Fruit fly (Drosophila melanogaster): ENCODE data around the gene CG13786.

CG13786 gene

dm6 chr2L:7277562-7278255 lies 24.9 kb upstream of the CG13786 start (continued):
- no peak for TF ChIP-seq CG17186 (GFP tag; optimal IDR thresholded peaks at IDR 0.05)
- peak; percentile 16 for TF ChIP-seq Med (GFP tag)
- no peak for TF ChIP-seq CG6854 (GFP tag; optimal IDR thresholded peaks at IDR 0.05)
- no peak for TF ChIP-seq lab (GFP tag; optimal IDR thresholded peaks at IDR 0.05)
- no peak for TF ChIP-seq prd (optimal IDR thresholded peaks at IDR 0.05)
- peak; percentile 57; the same call in 1 of the 3 replicates for TF ChIP-seq prd (GFP tag; IDR thresholded peaks at IDR 0.05)
- TF ChIP-seq CG17328 (GFP tag; IDR thresholded peaks at IDR 0.05) = no peak
- TF ChIP-seq CG13296 (GFP tag; optimal IDR thresholded peaks at IDR 0.05) = no peak
- no peak for TF ChIP-seq Dek (tag; optimal IDR thresholded peaks at IDR 0.05)
- TF ChIP-seq lov (optimal IDR thresholded peaks at IDR 0.05) = no peak
- no peak for TF ChIP-seq lov (GFP tag; IDR thresholded peaks at IDR 0.05)
- TF ChIP-seq CG17361 (GFP tag; IDR thresholded peaks at IDR 0.05) = 0 out of 3 replicates have a peak, but pooled peaks have one; percentile 30
- TF ChIP-seq gcm (GFP tag; optimal IDR thresholded peaks at IDR 0.05) = no peak
- TF ChIP-seq CG10209 (GFP tag; optimal IDR thresholded peaks at IDR 0.05) = no peak
- no peak for TF ChIP-seq CG7839 (tag; optimal IDR thresholded peaks at IDR 0.05)
- no peak for TF ChIP-seq ase (GFP tag; IDR thresholded peaks at IDR 0.05)
- TF ChIP-seq CG10431 (GFP tag; optimal IDR thresholded peaks at IDR 0.05) = no peak
- TF ChIP-seq Rx (GFP tag; IDR thresholded peaks at IDR 0.05) = no peak
- TF ChIP-seq CG12104 (GFP tag; optimal IDR thresholded peaks at IDR 0.05) = no peak
- TF ChIP-seq CG11723 (GFP tag; optimal IDR thresholded peaks at IDR 0.05) = no peak
- TF ChIP-seq tll (GFP tag; optimal IDR thresholded peaks at IDR 0.05) = peak in 1 of 2 experiments; percentile 35
- no peak for TF ChIP-seq CG11560 (tag; IDR thresholded peaks at IDR 0.05)
- TF ChIP-seq CoRest (tag; optimal IDR thresholded peaks at IDR 0.05) = no peak
- no peak for TF ChIP-seq CG15514 (GFP tag; optimal IDR thresholded peaks at IDR 0.05)
- TF ChIP-seq tio (GFP tag; optimal IDR thresholded peaks at IDR 0.05) = peak; percentile 5
- no peak for TF ChIP-seq CG11247 (GFP tag; IDR thresholded peaks at IDR 0.05)
- TF ChIP-seq CG15601 (tag; optimal IDR thresholded peaks at IDR 0.05) = peak; percentile 53
- no peak for TF ChIP-seq tin (GFP tag; optimal IDR thresholded peaks at IDR 0.05)
- TF ChIP-seq CG9797 (GFP tag; optimal IDR thresholded peaks at IDR 0.05) = no peak
- no peak for TF ChIP-seq CG34422 (GFP tag; IDR thresholded peaks at IDR 0.05)
- no peak for TF ChIP-seq croc (GFP tag; conservative IDR thresholded peaks at IDR 0.05)
- no peak for TF ChIP-seq CG9215 (GFP tag; IDR thresholded peaks at IDR 0.05)
- no peak for TF ChIP-seq tup (GFP tag; optimal IDR thresholded peaks at IDR 0.05)
- no peak for TF ChIP-seq Dfd (GFP tag; optimal IDR thresholded peaks at IDR 0.05)
- TF ChIP-seq cad (GFP tag; optimal IDR thresholded peaks at IDR 0.05) = no peak
- no peak for TF ChIP-seq D19B (GFP tag; optimal IDR thresholded peaks at IDR 0.05)

dm6 chr2L:7277017-7277416 lies 24.2 kb upstream of the CG13786 start, which contains the start of gene Wnt4:
TSS of gene Wnt4 (minus strand) at chr2L:7277171.
- TF ChIP-seq CG3726 (GFP tag; IDR thresholded peaks at IDR 0.05) (no peak), hb (GFP tag; IDR thresholded peaks at IDR 0.05; ENCODE audit: partially characterized antibody) (no peak), cg (GFP tag; optimal IDR thresholded peaks at IDR 0.05) (no peak), CG7556 (GFP tag; optimal IDR thresholded peaks at IDR 0.05) (no peak), CG17361 (GFP tag; IDR thresholded peaks at IDR 0.05) (no peak), CG17829 (tag; optimal IDR thresholded peaks at IDR 0.05) (peak; percentile 0), cad (GFP tag; optimal IDR thresholded peaks at IDR 0.05) (no peak), NK7.1 (GFP tag; optimal IDR thresholded peaks at IDR 0.05) (no peak), dan (GFP tag; IDR thresholded peaks at IDR 0.05) (no peak), CG12071 (GFP tag; optimal IDR thresholded peaks at IDR 0.05) (peak; percentile 20), Ets97D (GFP tag; optimal IDR thresholded peaks at IDR 0.05) (peak; percentile 10), CG9817 (tag; optimal IDR thresholded peaks at IDR 0.05) (no peak), ind (GFP tag; optimal IDR thresholded peaks at IDR 0.05) (no peak), Dfd (GFP tag; optimal IDR thresholded peaks at IDR 0.05) (no peak), cwo (GFP tag; optimal IDR thresholded peaks at IDR 0.05) (no peak), CG17568 (GFP tag; optimal IDR thresholded peaks at IDR 0.05) (no peak), CG9609 (GFP tag; optimal IDR thresholded peaks at IDR 0.05) (no peak), Camta (GFP tag; optimal IDR thresholded peaks at IDR 0.05) (no peak)
